Worm (Caenorhabditis elegans) whole organism, young adult: Measurements from ENCODE around the gene AC3.12.

ENCODE experiments used
- B0261.1 ChIP-seq: sonication (generic microtip); optimal IDR thresholded peaks from 2 replicates; lab custom pipeline; 2016; ENCODE audit warnings: mild to moderate bottlenecking, missing genetic modification characterization, moderate library complexity, missing compliant biosample characterization
- C06A6.2 ChIP-seq: fragments of 200-800 bp; sonication (Bioruptor generic); conservative IDR thresholded peaks from 2 replicates; pipeline ENCODE4 v1.3.6; 2022; ENCODE audit warnings: missing genetic modification characterization, missing compliant biosample characterization
- F33H1.4 ChIP-seq: fragments of 200-800 bp; sonication (Bioruptor generic); IDR thresholded peaks from 2 replicates; pipeline ENCODE4 v1.3.6; 2022; ENCODE audit warnings: missing genetic modification reagents, missing genetic modification characterization, missing compliant biosample characterization
- F37B4.10 ChIP-seq: fragments of 200-800 bp; sonication (Bioruptor generic); IDR thresholded peaks from 2 replicates; pipeline ENCODE4 v1.3.6; 2022; ENCODE audit warnings: missing genetic modification characterization, missing compliant biosample characterization
- F55B11.4 ChIP-seq: sonication (generic microtip); optimal IDR thresholded peaks from 2 replicates; lab custom pipeline; 2016; ENCODE audit warnings: missing compliant biosample characterization, missing genetic modification characterization, borderline replicate concordance; ENCODE audit not compliant: insufficient read depth
- F57A8.1 ChIP-seq: fragments of 200-800 bp; sonication (Bioruptor generic); optimal IDR thresholded peaks from 2 replicates; lab custom pipeline; 2018; ENCODE audit warnings: mild to moderate bottlenecking, missing genetic modification characterization, moderate library complexity, missing compliant biosample characterization
- K11D2.4 ChIP-seq: fragments of 200-800 bp; sonication (Bioruptor generic); IDR thresholded peaks from 2 replicates; pipeline ENCODE4 v1.3.6; 2022; ENCODE audit warnings: missing genetic modification reagents, missing genetic modification characterization, missing compliant biosample characterization
- T07F8.4 ChIP-seq: sonication (generic microtip); optimal IDR thresholded peaks from 2 replicates; lab custom pipeline; 2016; ENCODE audit warnings: mild to moderate bottlenecking, missing genetic modification characterization, moderate library complexity, missing compliant biosample characterization
- Y53G8AR.9 ChIP-seq: fragments of 200-800 bp; sonication (Bioruptor generic); conservative IDR thresholded peaks from 2 replicates; pipeline ENCODE4 v1.3.6; 2022; ENCODE audit warnings: missing genetic modification reagents, missing genetic modification characterization, missing compliant biosample characterization
- Y56A3A.18 ChIP-seq: fragments of 200-800 bp; sonication (Bioruptor generic); IDR thresholded peaks from 2 replicates; pipeline ENCODE4 v1.3.6; 2022; ENCODE audit warnings: missing genetic modification reagents, missing genetic modification characterization, missing compliant biosample characterization
- Y67H2A.10 ChIP-seq: fragments of 200-800 bp; sonication (Bioruptor generic); conservative IDR thresholded peaks from 2 replicates; pipeline ENCODE4 v1.3.6; 2022; ENCODE audit warnings: missing genetic modification reagents, missing genetic modification characterization, missing compliant biosample characterization
- Y95B8A.8 ChIP-seq: fragments of 200-800 bp; sonication (Bioruptor generic); IDR thresholded peaks from 2 replicates; pipeline ENCODE4 v1.3.6; 2022; ENCODE audit warnings: missing genetic modification reagents, missing genetic modification characterization, missing compliant biosample characterization
- athp-1 ChIP-seq: sonication (generic microtip); optimal IDR thresholded peaks from 2 replicates; lab custom pipeline; 2017; ENCODE audit warnings: mild to moderate bottlenecking, missing genetic modification characterization, missing compliant biosample characterization
- bed-2 ChIP-seq: fragments of 200-800 bp; sonication (Bioruptor generic); IDR thresholded peaks from 2 replicates; pipeline ENCODE4 v1.3.6; 2022; ENCODE audit warnings: missing genetic modification reagents, missing genetic modification characterization, missing compliant biosample characterization
- ceh-27 ChIP-seq: fragments of 200-800 bp; sonication (Bioruptor generic); optimal IDR thresholded peaks from 2 replicates; lab custom pipeline; 2018; ENCODE audit warnings: mild to moderate bottlenecking, missing genetic modification characterization, moderate library complexity, missing compliant biosample characterization
- ceh-91 ChIP-seq: fragments of 200-800 bp; sonication (Bioruptor generic); IDR thresholded peaks from 2 replicates; pipeline ENCODE4 v1.3.6; 2022; ENCODE audit warnings: missing genetic modification reagents, missing genetic modification characterization, missing compliant biosample characterization
- dox-1 ChIP-seq: fragments of 200-800 bp; sonication (Bioruptor generic); IDR thresholded peaks from 2 replicates; pipeline ENCODE4 v1.3.6; 2022; ENCODE audit warnings: missing genetic modification reagents, missing genetic modification characterization, missing compliant biosample characterization
- dpff-1 ChIP-seq: sonication (generic microtip); optimal IDR thresholded peaks from 2 replicates; lab custom pipeline; 2017; ENCODE audit warnings: mild to moderate bottlenecking, missing genetic modification characterization, missing compliant biosample characterization
- efl-1 ChIP-seq: fragments of 150-350 bp; optimal IDR thresholded peaks from 2 replicates; lab custom pipeline; 2014; ENCODE audit warnings: missing biosample characterization, missing genetic modification reagents, missing genetic modification characterization
- egrh-3 ChIP-seq: fragments of 200-800 bp; sonication (Bioruptor generic); IDR thresholded peaks from 2 replicates; pipeline ENCODE4 v1.3.6; 2022; ENCODE audit warnings: missing genetic modification reagents, missing genetic modification characterization, missing compliant biosample characterization
- ets-4 ChIP-seq: fragments of 200-800 bp; sonication (Bioruptor generic); optimal IDR thresholded peaks from 2 replicates; lab custom pipeline; 2018; ENCODE audit warnings: mild to moderate bottlenecking, missing genetic modification characterization, missing compliant biosample characterization
- hmg-1.2 ChIP-seq: fragments of 200-800 bp; sonication (Bioruptor generic); IDR thresholded peaks from 2 replicates; pipeline ENCODE4 v1.3.6; 2022; ENCODE audit warnings: missing genetic modification reagents, missing genetic modification characterization, missing compliant biosample characterization
- hmg-20 ChIP-seq: fragments of 200-800 bp; sonication (Bioruptor generic); IDR thresholded peaks from 2 replicates; pipeline ENCODE4 v1.3.6; 2022; ENCODE audit warnings: missing genetic modification reagents, missing genetic modification characterization, missing compliant biosample characterization
- hsf-1 ChIP-seq: fragments of 200-800 bp; sonication (Bioruptor generic); IDR thresholded peaks from 2 replicates; pipeline ENCODE4 v1.3.6; 2022; ENCODE audit warnings: missing genetic modification reagents, missing genetic modification characterization, missing compliant biosample characterization
- lag-1 ChIP-seq: fragments of 200-800 bp; sonication (Bioruptor generic); IDR thresholded peaks from 2 replicates; pipeline ENCODE4 v1.3.6; 2022; ENCODE audit warnings: missing genetic modification reagents, missing genetic modification characterization, missing compliant biosample characterization
- lsy-27 ChIP-seq: sonication (generic microtip); optimal IDR thresholded peaks from 2 replicates; lab custom pipeline; 2017; ENCODE audit warnings: missing genetic modification characterization, mild to moderate bottlenecking, missing compliant biosample characterization, antibody characterized with exemption, missing genotype, borderline replicate concordance; ENCODE audit not compliant: insufficient read depth
- madf-6 ChIP-seq: fragments of 200-800 bp; sonication (Bioruptor generic); IDR thresholded peaks from 2 replicates; pipeline ENCODE4 v1.3.6; 2022; ENCODE audit warnings: missing genetic modification reagents, missing genetic modification characterization, missing compliant biosample characterization
- nfya-2 ChIP-seq: fragments of 200-800 bp; sonication (Bioruptor generic); IDR thresholded peaks from 2 replicates; pipeline ENCODE4 v1.3.6; 2022; ENCODE audit warnings: missing genetic modification reagents, missing genetic modification characterization, missing compliant biosample characterization
- nfyb-1 ChIP-seq: fragments of 200-800 bp; sonication (Bioruptor generic); IDR thresholded peaks from 2 replicates; pipeline ENCODE4 v1.3.6; 2022; ENCODE audit warnings: missing genetic modification reagents, missing genetic modification characterization, missing compliant biosample characterization
- nhr-80 ChIP-seq: sonication (generic microtip); optimal IDR thresholded peaks from 2 replicates; lab custom pipeline; 2016; ENCODE audit warnings: missing genetic modification characterization, missing compliant biosample characterization
- rcor-1 ChIP-seq: fragments of 200-800 bp; sonication (Bioruptor generic); IDR thresholded peaks from 2 replicates; pipeline ENCODE4 v1.3.6; 2022; ENCODE audit warnings: missing genetic modification reagents, missing genetic modification characterization, missing compliant biosample characterization
- tbx-9 ChIP-seq: sonication (generic microtip); optimal IDR thresholded peaks from 2 replicates; lab custom pipeline; 2016; ENCODE audit warnings: borderline replicate concordance, missing genetic modification characterization, inconsistent platforms, missing compliant biosample characterization
- tlf-1 ChIP-seq: fragments of 200-800 bp; sonication (Bioruptor generic); optimal IDR thresholded peaks from 2 replicates; lab custom pipeline; 2018; ENCODE audit warnings: mild to moderate bottlenecking, missing genetic modification characterization, missing compliant biosample characterization
- zfh-2 ChIP-seq: fragments of 200-800 bp; sonication (Bioruptor generic); conservative IDR thresholded peaks from 2 replicates; pipeline ENCODE4 v1.3.6; 2022; ENCODE audit warnings: missing genetic modification reagents, missing genetic modification characterization, missing compliant biosample characterization
- ztf-28 ChIP-seq: fragments of 200-800 bp; sonication (Bioruptor generic); IDR thresholded peaks from 2 replicates; pipeline ENCODE4 v1.3.6; 2022; ENCODE audit warnings: missing genetic modification reagents, missing genetic modification characterization, missing compliant biosample characterization
- ztf-3 ChIP-seq: fragments of 200-800 bp; sonication (Bioruptor generic); optimal IDR thresholded peaks from 2 replicates; lab custom pipeline; 2018; ENCODE audit warnings: mild to moderate bottlenecking, missing genetic modification characterization, missing compliant biosample characterization

AC3.12 gene

ce11 chrV:10414610-10415009, 35.4 kb upstream of the AC3.12 start, which contains the start of gene F15H10.9:
Gene F15H10.9, minus strand, starts transcription at chrV:10414710.
- no peak for TF ChIP-seq zfh-2
- TF ChIP-seq tlf-1 (GFP tag; lab: Kevin White, UChicago) = no peak
- TF ChIP-seq ztf-28 = no peak
- no peak for TF ChIP-seq F37B4.10 (GFP tag; lab: Robert Waterston, UW)
- TF ChIP-seq Y67H2A.10 (GFP tag; lab: Robert Waterston, UW) = no peak
- no peak for TF ChIP-seq lag-1 (GFP tag; lab: Robert Waterston, UW)
- no peak for TF ChIP-seq bed-2 (GFP tag; lab: Robert Waterston, UW)
- no peak for TF ChIP-seq nfya-2 (GFP tag; lab: Robert Waterston, UW)
- TF ChIP-seq dox-1 (GFP tag; lab: Robert Waterston, UW) = no peak
- TF ChIP-seq F57A8.1 (GFP tag; lab: Kevin White, UChicago) = no peak
- TF ChIP-seq Y56A3A.18 (GFP tag; lab: Robert Waterston, UW) = no peak
- no peak for TF ChIP-seq madf-6 (GFP tag; lab: Robert Waterston, UW)
- TF ChIP-seq rcor-1 (GFP tag; lab: Robert Waterston, UW) = no peak
- TF ChIP-seq B0261.1 (tag; lab: Kevin White, UChicago) = no peak
- no peak for TF ChIP-seq ceh-27 (GFP tag; lab: Kevin White, UChicago)
- TF ChIP-seq hmg-20 (GFP tag; lab: Robert Waterston, UW) = no peak
- no peak for TF ChIP-seq Y95B8A.8 (GFP tag; lab: Robert Waterston, UW)
- TF ChIP-seq C06A6.2 (GFP tag; lab: Robert Waterston, UW) = no peak
- TF ChIP-seq tbx-9 (tag; lab: Kevin White, UChicago) = no peak
- TF ChIP-seq hmg-1.2 (GFP tag; lab: Robert Waterston, UW) = no peak

ce11 chrV:10410030-10410713, 31.0 kb upstream of the AC3.12 start, which contains the start of gene F15H10.12:
Gene F15H10.12, minus strand, starts transcription at chrV:10410080.
- no peak for TF ChIP-seq efl-1 (GFP tag; lab: Kevin White, UChicago)
- TF ChIP-seq F33H1.4 (GFP tag; lab: Robert Waterston, UW) = no peak
- no peak for TF ChIP-seq dpff-1 (tag; lab: Kevin White, UChicago)
- no peak for TF ChIP-seq egrh-3 (GFP tag; lab: Robert Waterston, UW)
- no peak for TF ChIP-seq ceh-27 (GFP tag; lab: Kevin White, UChicago)
- TF ChIP-seq nfyb-1 (GFP tag; lab: Robert Waterston, UW) = no peak
- no peak for TF ChIP-seq Y53G8AR.9 (GFP tag; lab: Robert Waterston, UW)
- TF ChIP-seq T07F8.4 = no peak
- TF ChIP-seq bed-2 (GFP tag; lab: Robert Waterston, UW) = no peak
- TF ChIP-seq nfya-2 (GFP tag; lab: Robert Waterston, UW) = no peak
- no peak for TF ChIP-seq F37B4.10 (GFP tag; lab: Robert Waterston, UW)
- no peak for TF ChIP-seq lsy-27 (tag; lab: Kevin White, UChicago)
- TF ChIP-seq Y95B8A.8 (GFP tag; lab: Robert Waterston, UW) = no peak
- TF ChIP-seq ceh-91 (GFP tag; lab: Robert Waterston, UW) = no peak
- no peak for TF ChIP-seq hsf-1 (GFP tag; lab: Robert Waterston, UW)
- no peak for TF ChIP-seq nhr-80 (tag; lab: Kevin White, UChicago)
- TF ChIP-seq, all 124 proteins: peak for 0

- no peak for TF ChIP-seq athp-1 (tag; lab: Kevin White, UChicago)
- TF ChIP-seq madf-6 (GFP tag; lab: Robert Waterston, UW) = no peak
- no peak for TF ChIP-seq ets-4
- no peak for TF ChIP-seq ztf-3 (GFP tag; lab: Kevin White, UChicago)
- TF ChIP-seq K11D2.4 (GFP tag; lab: Robert Waterston, UW) = no peak
- TF ChIP-seq F55B11.4 (tag; lab: Kevin White, UChicago) = no peak
These were observed 27.1 kb upstream of the AC3.12 start, which contains the start of gene F15H10.7 for ce11 chrV:10406313-10406712. Gene F15H10.7, minus strand, starts transcription at chrV:10406413.
